Fruit fly (Drosophila melanogaster) whole organism, embryonic: ENCODE data around the gene CG31804.

Source experiments
- Atf-2 ChIP-seq: fragments of 200-800 bp; sonication (Bioruptor generic); optimal IDR thresholded peaks from 2 replicates; lab custom pipeline; 2016; ENCODE audit warnings: missing biosample characterization, missing genetic modification characterization
- Awh ChIP-seq: fragments of 200-800 bp; sonication (Bioruptor generic); IDR thresholded peaks from 2 replicates; pipeline ENCODE4, ENCODE4 v1.3.6; 2022; ENCODE audit warnings: missing biosample characterization, missing genetic modification characterization
- CG12071 ChIP-seq: fragments of 200-800 bp; sonication (Bioruptor generic); optimal IDR thresholded peaks from 3 replicates; lab custom pipeline; 2018; ENCODE audit warnings: missing biosample characterization, mild to moderate bottlenecking, missing genetic modification characterization
- CG13775 ChIP-seq: fragments of 200-800 bp; sonication (Bioruptor generic); optimal IDR thresholded peaks from 3 replicates; lab custom pipeline; 2017; ENCODE audit warnings: missing biosample characterization, mild to moderate bottlenecking, missing genetic modification characterization
- CG15479 ChIP-seq: fragments of 200-800 bp; sonication (Bioruptor generic); optimal IDR thresholded peaks from 3 replicates; lab custom pipeline; 2019; ENCODE audit warnings: missing biosample characterization, mild to moderate bottlenecking, missing genetic modification characterization, moderate library complexity
- CG17829 ChIP-seq: fragments of 200-800 bp; optimal IDR thresholded peaks from 2 replicates; lab custom pipeline; 2019; ENCODE audit warnings: missing biosample characterization, mild to moderate bottlenecking, missing genetic modification characterization, moderate library complexity
- CG2712 ChIP-seq: fragments of 200-800 bp; optimal IDR thresholded peaks from 3 replicates; lab custom pipeline; 2019; ENCODE audit warnings: missing biosample characterization, mild to moderate bottlenecking, missing genetic modification characterization, moderate library complexity
- CG33557 ChIP-seq: fragments of 200-800 bp; sonication (Bioruptor generic); optimal IDR thresholded peaks from 2 replicates; lab custom pipeline; 2019; ENCODE audit warnings: missing biosample characterization, mild to moderate bottlenecking, missing genetic modification characterization, moderate library complexity
- CG34422 ChIP-seq: fragments of 200-800 bp; sonication (Bioruptor generic); IDR thresholded peaks from 3 replicates; pipeline ENCODE4 v1.3.6; 2022; ENCODE audit warnings: missing biosample characterization, missing genetic modification characterization
- CG3847 ChIP-seq: fragments of 200-800 bp; sonication (Bioruptor generic); IDR thresholded peaks from 2 replicates; pipeline ENCODE4 v1.3.6; 2022; ENCODE audit warnings: missing biosample characterization, missing genetic modification characterization
- CG4328 ChIP-seq: fragments of 200-800 bp; sonication (Bioruptor generic); optimal IDR thresholded peaks from 3 replicates; lab custom pipeline; 2017; ENCODE audit warnings: missing biosample characterization, missing genetic modification reagents, missing genetic modification characterization
- CG4820 ChIP-seq: fragments of 200-800 bp; sonication (Bioruptor generic); optimal IDR thresholded peaks from 3 replicates; lab custom pipeline; 2016; ENCODE audit warnings: missing biosample characterization, missing genetic modification characterization
- CG6175 ChIP-seq: fragments of 200-800 bp; sonication (Bioruptor generic); IDR thresholded peaks from 3 replicates; pipeline ENCODE4 v1.3.6; 2022; ENCODE audit warnings: missing biosample characterization, missing genetic modification characterization
- CG6654 ChIP-seq: fragments of 200-800 bp; sonication (Bioruptor generic); optimal IDR thresholded peaks from 2 replicates; lab custom pipeline; 2017; ENCODE audit warnings: missing biosample characterization, mild to moderate bottlenecking, missing genetic modification characterization
- CG6791 ChIP-seq: fragments of 200-800 bp; sonication (Bioruptor generic); IDR thresholded peaks from 3 replicates; pipeline ENCODE4 v1.3.6; 2022; ENCODE audit warnings: missing biosample characterization, missing genetic modification characterization; ENCODE audit not compliant: partially characterized antibody
- CG7556 ChIP-seq: fragments of 200-800 bp; sonication (Bioruptor generic); optimal IDR thresholded peaks from 2 replicates; lab custom pipeline; 2017; ENCODE audit warnings: missing biosample characterization, mild to moderate bottlenecking, missing genetic modification characterization
- CG9797 ChIP-seq: fragments of 200-800 bp; sonication (Bioruptor generic); optimal IDR thresholded peaks from 3 replicates; lab custom pipeline; 2018; ENCODE audit warnings: missing biosample characterization, mild to moderate bottlenecking, missing genetic modification characterization
- HLH54F ChIP-seq: fragments of 200-800 bp; sonication (Bioruptor generic); optimal IDR thresholded peaks from 3 replicates; lab custom pipeline; 2016; ENCODE audit warnings: missing biosample characterization, missing genetic modification characterization
- Jarid2 ChIP-seq: fragments of 200-800 bp; sonication (Bioruptor generic); optimal IDR thresholded peaks from 3 replicates; lab custom pipeline; 2017; ENCODE audit warnings: mild to moderate bottlenecking, missing biosample characterization, missing genetic modification reagents, missing genetic modification characterization
- Med ChIP-seq: fragments of 200-800 bp; sonication (Bioruptor generic); peaks from one replicate; lab custom pipeline; 2016; ENCODE audit warnings: missing biosample characterization, missing genetic modification characterization, mild to moderate bottlenecking, inconsistent platforms, moderate library complexity
- Nf-YC ChIP-seq: fragments of 200-800 bp; optimal IDR thresholded peaks from 3 replicates; lab custom pipeline; 2019; ENCODE audit warnings: missing biosample characterization, mild to moderate bottlenecking, missing genetic modification characterization, moderate library complexity
- Oaz ChIP-seq: fragments of 200-800 bp; sonication (Bioruptor generic); IDR thresholded peaks from 2 replicates; pipeline ENCODE4 v1.3.6; 2022; ENCODE audit warnings: missing biosample characterization, missing genetic modification characterization
- Opbp ChIP-seq: fragments of 200-800 bp; sonication (Bioruptor generic); IDR thresholded peaks from 3 replicates; pipeline ENCODE4 v1.3.6; 2022; ENCODE audit warnings: missing biosample characterization, missing genetic modification characterization; ENCODE audit not compliant: partially characterized antibody
- PHDP ChIP-seq: fragments of 200-800 bp; sonication (Bioruptor generic); optimal IDR thresholded peaks from 3 replicates; lab custom pipeline; 2018; ENCODE audit warnings: missing biosample characterization, mild to moderate bottlenecking, missing genetic modification characterization, moderate library complexity
- Sox100B ChIP-seq: fragments of 200-800 bp; sonication (Bioruptor generic); optimal IDR thresholded peaks from 3 replicates; lab custom pipeline; 2018; ENCODE audit warnings: missing biosample characterization, mild to moderate bottlenecking, missing genetic modification characterization
- az2 ChIP-seq: fragments of 200-800 bp; sonication (Bioruptor generic); optimal IDR thresholded peaks from 3 replicates; lab custom pipeline; 2016; ENCODE audit warnings: missing biosample characterization, missing genetic modification characterization
- bcd ChIP-seq: fragments of 200-800 bp; sonication (Bioruptor generic); optimal IDR thresholded peaks from 2 replicates; lab custom pipeline; 2017; ENCODE audit warnings: missing biosample characterization, mild to moderate bottlenecking, missing genetic modification characterization
- bsh ChIP-seq, 2 experiments: fragments of 200-800 bp; sonication (Bioruptor generic); optimal IDR thresholded peaks; 2 replicates each; lab custom pipeline; 2017 to 2018; ENCODE audit warnings: mild to moderate bottlenecking in 2 of 2, missing biosample characterization in 2 of 2, missing genetic modification characterization in 2 of 2, moderate library complexity in 1 of 2
- chinmo ChIP-seq: fragments of 200-800 bp; sonication (Bioruptor generic); IDR thresholded peaks from 4 replicates; pipeline ENCODE4 v1.3.6; 2022; ENCODE audit warnings: missing biosample characterization, missing genetic modification characterization; ENCODE audit not compliant: partially characterized antibody
- chn ChIP-seq: fragments of 200-800 bp; sonication (Bioruptor generic); optimal IDR thresholded peaks from 2 replicates; lab custom pipeline; 2016; ENCODE audit warnings: missing biosample characterization, missing genetic modification characterization
- fd102C ChIP-seq: fragments of 200-800 bp; sonication (Bioruptor generic); optimal IDR thresholded peaks from 2 replicates; lab custom pipeline; 2018; ENCODE audit warnings: missing biosample characterization, mild to moderate bottlenecking, missing genetic modification characterization, moderate library complexity
- fd96Cb ChIP-seq: fragments of 200-800 bp; sonication (Bioruptor generic); optimal IDR thresholded peaks from 2 replicates; lab custom pipeline; 2018; ENCODE audit warnings: missing biosample characterization, mild to moderate bottlenecking, missing genetic modification characterization, moderate library complexity
- ftz-f1 ChIP-seq: fragments of 200-800 bp; sonication (Bioruptor generic); optimal IDR thresholded peaks from 2 replicates; lab custom pipeline; 2016; ENCODE audit warnings: missing biosample characterization, missing genetic modification characterization
- grn ChIP-seq: fragments of 200-800 bp; sonication (Bioruptor generic); optimal IDR thresholded peaks from 3 replicates; lab custom pipeline; 2017; ENCODE audit warnings: missing biosample characterization, missing genetic modification characterization
- hbn ChIP-seq: fragments of 200-800 bp; sonication (Bioruptor generic); IDR thresholded peaks from 2 replicates; pipeline ENCODE4 v1.3.6; 2022; ENCODE audit warnings: missing biosample characterization, missing genetic modification characterization; ENCODE audit not compliant: partially characterized antibody
- kah ChIP-seq: fragments of 200-800 bp; sonication (Bioruptor generic); optimal IDR thresholded peaks from 2 replicates; lab custom pipeline; 2018; ENCODE audit warnings: missing biosample characterization, mild to moderate bottlenecking, missing genetic modification characterization
- knrl ChIP-seq: fragments of 200-800 bp; sonication (Bioruptor generic); IDR thresholded peaks from 3 replicates; pipeline ENCODE4 v1.3.6; 2022; ENCODE audit warnings: missing biosample characterization, missing genetic modification characterization; ENCODE audit not compliant: partially characterized antibody
- maf-S ChIP-seq: fragments of 200-800 bp; sonication (Bioruptor generic); optimal IDR thresholded peaks from 2 replicates; lab custom pipeline; 2016; ENCODE audit warnings: missing biosample characterization, missing genetic modification characterization
- mam ChIP-seq: fragments of 200-800 bp; sonication (Bioruptor generic); optimal IDR thresholded peaks from 3 replicates; lab custom pipeline; 2016; ENCODE audit warnings: missing biosample characterization, missing genetic modification characterization
- nerfin-2 ChIP-seq: fragments of 200-800 bp; sonication (Bioruptor generic); IDR thresholded peaks from 2 replicates; pipeline ENCODE4 v1.3.6; 2022; ENCODE audit warnings: missing biosample characterization, missing genetic modification characterization; ENCODE audit not compliant: partially characterized antibody
- org-1 ChIP-seq: fragments of 200-800 bp; sonication (Bioruptor generic); optimal IDR thresholded peaks from 2 replicates; lab custom pipeline; 2017; ENCODE audit warnings: missing biosample characterization, missing genetic modification characterization
- pan ChIP-seq, 4 experiments: fragments of >200 bp in 3 of 4; fragments of 200-800 bp in 1 of 4; sonication (Bioruptor generic) in 1 of 4; optimal IDR thresholded peaks in 3 of 4; IDR thresholded peaks in 1 of 4; 2 replicates each; pipeline versions ENCODE4 v1.3.6 to Lab custom; 2017 to 2022; ENCODE audit warnings: missing biosample characterization in 2 of 4, missing genetic modification characterization in 2 of 4, mixed read lengths in 1 of 4
- phol ChIP-seq: fragments of 200-800 bp; sonication (Bioruptor generic); optimal IDR thresholded peaks from 3 replicates; lab custom pipeline; 2018; ENCODE audit warnings: missing biosample characterization, mild to moderate bottlenecking, missing genetic modification characterization, moderate library complexity
- pzg ChIP-seq: fragments of 200-800 bp; sonication (Bioruptor generic); optimal IDR thresholded peaks from 3 replicates; lab custom pipeline; 2018; ENCODE audit warnings: missing biosample characterization, mild to moderate bottlenecking, missing genetic modification characterization, moderate library complexity
- sens-2 ChIP-seq: fragments of 200-800 bp; sonication (Bioruptor generic); IDR thresholded peaks from 2 replicates; pipeline ENCODE4 v1.3.6; 2022; ENCODE audit warnings: missing biosample characterization, missing genetic modification characterization
- shn ChIP-seq: fragments of 200-800 bp; sonication (Bioruptor generic); optimal IDR thresholded peaks from 3 replicates; lab custom pipeline; 2016; ENCODE audit warnings: missing biosample characterization, missing genetic modification characterization
- sug ChIP-seq: fragments of 200-800 bp; optimal IDR thresholded peaks from 2 replicates; lab custom pipeline; 2019; ENCODE audit warnings: missing biosample characterization, mild to moderate bottlenecking, missing genetic modification characterization, moderate library complexity
- trh ChIP-seq: fragments of 200-800 bp; sonication (Bioruptor generic); optimal IDR thresholded peaks from 2 replicates; lab custom pipeline; 2016; ENCODE audit warnings: missing biosample characterization, missing genetic modification characterization
- yki ChIP-seq: fragments of >200 bp; optimal IDR thresholded peaks from 3 replicates; lab custom pipeline; 2018
- zf30C ChIP-seq: fragments of 200-800 bp; sonication (Bioruptor generic); optimal IDR thresholded peaks from 3 replicates; lab custom pipeline; 2018; ENCODE audit warnings: missing biosample characterization, mild to moderate bottlenecking, missing genetic modification characterization

The CG31804 gene

DNA sequence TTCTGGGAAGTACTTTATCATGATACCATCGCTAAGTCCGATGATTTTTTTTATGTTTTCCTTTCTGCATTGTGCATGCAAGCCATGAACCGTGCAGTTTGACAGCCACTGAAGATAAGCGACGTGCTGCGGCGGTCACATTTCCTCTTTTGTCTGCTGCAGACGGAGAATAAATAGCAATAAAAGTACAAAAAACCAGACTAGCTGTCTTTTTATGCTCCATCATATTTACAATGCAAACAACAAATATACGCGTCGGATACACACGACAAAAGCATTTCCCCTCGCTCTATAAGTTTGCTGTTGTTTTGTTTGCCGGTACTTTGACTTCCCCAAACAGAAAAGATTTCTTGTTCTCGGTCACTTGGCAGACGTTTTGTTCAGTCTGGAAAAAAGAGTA lies 16.5 kb downstream of the CG31804 start (continued):
- TF ChIP-seq zf30C (no peak), CG6175 (GFP tag; lab: Robert Waterston, UW) (no peak), CG2712 (peak; percentile 71), CG15479 (GFP tag; lab: Kevin White, UChicago) (no peak), bsh (GFP tag; optimal IDR thresholded peaks at IDR 0.05; lab: Kevin White, UChicago) (peak; percentile 2 to 85), shn (GFP tag; lab: Kevin White, UChicago) (peak; percentile 49), HLH54F (GFP tag; lab: Kevin White, UChicago) (no peak), CG33557 (peak; percentile 84), Med (GFP tag; lab: Kevin White, UChicago) (peak; percentile 92), sens-2 (peak; percentile 72; the same call in 1 of the 2 replicates), CG7556 (peak; percentile 51), CG6791 (GFP tag; lab: Robert Waterston, UW) (no peak), hbn (GFP tag; lab: Robert Waterston, UW) (no peak), trh (peak; percentile 73), PHDP (tag; lab: Kevin White, UChicago) (peak; percentile 71), sug (tag; lab: Kevin White, UChicago) (no peak), Opbp (no peak), fd96Cb (tag; lab: Kevin White, UChicago) (peak; percentile 67), chn (GFP tag; lab: Kevin White, UChicago) (peak; percentile 4), yki (lab: Kevin White, UChicago) (no peak), CG13775 (GFP tag; lab: Kevin White, UChicago) (peak; percentile 15), CG9797 (GFP tag; lab: Kevin White, UChicago) (peak; percentile 17), CG4820 (peak; percentile 62), nerfin-2 (GFP tag; lab: Robert Waterston, UW) (no peak), phol (tag; lab: Kevin White, UChicago) (peak; percentile 15), maf-S (GFP tag; lab: Kevin White, UChicago) (peak; percentile 17), grn (GFP tag; lab: Kevin White, UChicago) (peak; percentile 70), Awh (peak; percentile 87), CG12071 (GFP tag; lab: Kevin White, UChicago) (peak; percentile 81), chinmo (no peak), Sox100B (peak; percentile 70), kah (peak; percentile 53), Nf-YC (no peak), Oaz (GFP tag; lab: Robert Waterston, UW) (no peak), org-1 (GFP tag; lab: Kevin White, UChicago) (peak; percentile 72), ftz-f1 (GFP tag; lab: Kevin White, UChicago) (no peak), bcd (GFP tag; lab: Kevin White, UChicago) (peak; percentile 75), CG34422 (no peak), CG17829 (peak; percentile 69), az2 (GFP tag; lab: Kevin White, UChicago) (peak; percentile 16), pan (optimal IDR thresholded peaks at IDR 0.05; lab: Kevin White, UChicago) (no peak), pan (GFP tag; optimal IDR thresholded peaks at IDR 0.05 in 1 of 2, IDR thresholded peaks at IDR 0.05 in 1 of 2) (peak in 1 of 2 experiments; percentile 62), CG4328 (peak; percentile 60), mam (GFP tag; lab: Kevin White, UChicago) (peak; percentile 17), Atf-2 (GFP tag; lab: Kevin White, UChicago) (peak; percentile 49), knrl (no peak), fd102C (GFP tag; lab: Kevin White, UChicago) (peak; percentile 72), CG3847 (no peak), Jarid2 (peak; percentile 54), pzg (no peak), CG6654 (GFP tag; lab: Kevin White, UChicago) (peak; percentile 94)
